Worm (Caenorhabditis elegans) whole organism, L1 larva: ENCODE data around the gene R05D3.9.

ENCODE experiments used
- aha-1 ChIP-seq: fragments of 150-350 bp; optimal IDR thresholded peaks from 2 replicates; lab custom pipeline; 2014; ENCODE audit warnings: missing biosample characterization, missing genetic modification characterization
- egl-27 ChIP-seq, 2 experiments: fragments of 150-350 bp in 1 of 2; sonication (generic microtip); optimal IDR thresholded peaks; 3 replicates each; lab custom pipeline; 2017 to 2018; ENCODE audit warnings: missing biosample characterization in 2 of 2, missing genetic modification characterization in 2 of 2, missing genetic modification reagents in 2 of 2
- mdl-1 ChIP-seq, 2 experiments: fragments of 150-350 bp; optimal IDR thresholded peaks; 2 replicates each; lab custom pipeline; 2014 to 2017; ENCODE audit warnings: missing biosample characterization in 2 of 2, missing genetic modification characterization in 2 of 2, inconsistent platforms in 1 of 2
- nhr-12 ChIP-seq: sonication (generic microtip); optimal IDR thresholded peaks from 2 replicates; lab custom pipeline; 2017; ENCODE audit warnings: missing biosample characterization, missing genetic modification characterization
- nhr-237 ChIP-seq: fragments of 150-350 bp; optimal IDR thresholded peaks from 2 replicates; lab custom pipeline; 2014; ENCODE audit warnings: missing biosample characterization, missing genetic modification characterization
- tbx-2 ChIP-seq: sonication (generic microtip); optimal IDR thresholded peaks from 2 replicates; lab custom pipeline; 2016; ENCODE audit warnings: missing genetic modification characterization, missing compliant biosample characterization
- unc-130 ChIP-seq: fragments of 150-350 bp; optimal IDR thresholded peaks from 2 replicates; lab custom pipeline; 2017; ENCODE audit warnings: missing biosample characterization, missing genetic modification characterization, inconsistent platforms
- unc-62 ChIP-seq: fragments of 150-350 bp; optimal IDR thresholded peaks from 2 replicates; lab custom pipeline; 2014; ENCODE audit warnings: missing biosample characterization, missing genetic modification reagents, missing genetic modification characterization

DNA sequence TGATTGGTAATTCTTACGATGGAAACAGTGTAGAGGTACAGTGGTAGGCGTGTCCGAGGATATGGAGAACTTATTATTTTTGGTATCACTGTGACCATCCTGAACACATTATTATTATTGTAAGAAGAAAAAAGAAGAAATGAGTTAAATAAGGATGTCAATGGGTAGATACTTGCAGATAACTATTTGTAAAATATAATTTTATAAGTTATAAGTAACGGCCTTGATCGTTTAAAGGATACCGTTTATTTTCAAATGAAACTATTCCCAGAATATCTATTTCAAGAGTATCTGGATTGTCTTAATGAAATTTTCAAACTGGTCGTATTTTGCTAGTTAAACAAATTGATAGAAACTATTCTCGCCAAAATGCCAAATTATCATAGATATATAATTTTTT lies 48.3 kb downstream of the R05D3.9 start, which contains the start of gene F10E9.10:
- TF ChIP-seq egl-27 (tag; optimal IDR thresholded peaks at IDR 0.05; lab: Kevin White, UChicago) (no peak), nhr-12 (tag; lab: Kevin White, UChicago) (no peak), aha-1 (tag; lab: Kevin White, UChicago) (no peak), tbx-2 (tag; lab: Kevin White, UChicago) (no peak), nhr-237 (no peak), unc-130 (no peak), mdl-1 (tag; optimal IDR thresholded peaks at IDR 0.05; lab: Kevin White, UChicago) (no peak), unc-62 (GFP tag; lab: Kevin White, UChicago) (no peak)
